Worm (Caenorhabditis elegans): ENCODE results near the gene spp-22.
A peak's percentile ranks its signal among the peaks of the same experiment; 100 is the strongest.

Gene spp-22

DNA sequence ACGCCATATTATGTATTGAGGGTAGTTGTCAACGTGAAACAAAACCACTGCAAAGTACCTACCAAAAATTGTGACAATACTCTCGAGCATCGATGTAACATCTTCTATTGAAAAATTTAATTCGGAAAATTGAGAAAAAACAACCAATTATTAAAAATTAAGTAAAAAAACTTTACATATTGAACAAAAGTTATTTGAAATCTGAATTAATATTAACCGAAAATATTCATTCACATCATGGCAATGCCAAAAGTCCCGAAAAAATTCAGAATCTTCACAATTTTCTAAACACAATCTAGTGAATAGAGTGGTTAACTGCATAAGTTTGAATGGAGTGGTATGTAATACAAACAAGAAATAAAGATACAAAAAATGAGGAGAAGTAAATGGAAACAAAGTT lies 27.1 kb downstream of the spp-22 start, which contains the start of gene F46H5.3:
TSS of gene F46H5.3 (minus strand) at position 101 of the 400 bp plus-strand sequence.
- TF ChIP-seq ama-1 (optimal IDR thresholded peaks at IDR 0.05) (no peak), ama-1 (GFP tag; optimal IDR thresholded peaks at IDR 0.05) (no peak), hsf-1 (GFP tag; IDR thresholded peaks at IDR 0.05) (no peak), C17E4.6 (GFP tag; IDR thresholded peaks at IDR 0.05) (no peak), zfh-2 (GFP tag; conservative IDR thresholded peaks at IDR 0.05) (no peak), lin-40 (tag; optimal IDR thresholded peaks at IDR 0.05) (no peak), nhr-27 (tag; optimal IDR thresholded peaks at IDR 0.05) (no peak), dpl-1 (GFP tag; optimal IDR thresholded peaks at IDR 0.05) (no peak), rec-8 (tag; optimal IDR thresholded peaks at IDR 0.05) (no peak), ztf-22 (GFP tag; optimal IDR thresholded peaks at IDR 0.05) (no peak), akir-1 (GFP tag; optimal IDR thresholded peaks at IDR 0.05) (no peak)

DNA sequence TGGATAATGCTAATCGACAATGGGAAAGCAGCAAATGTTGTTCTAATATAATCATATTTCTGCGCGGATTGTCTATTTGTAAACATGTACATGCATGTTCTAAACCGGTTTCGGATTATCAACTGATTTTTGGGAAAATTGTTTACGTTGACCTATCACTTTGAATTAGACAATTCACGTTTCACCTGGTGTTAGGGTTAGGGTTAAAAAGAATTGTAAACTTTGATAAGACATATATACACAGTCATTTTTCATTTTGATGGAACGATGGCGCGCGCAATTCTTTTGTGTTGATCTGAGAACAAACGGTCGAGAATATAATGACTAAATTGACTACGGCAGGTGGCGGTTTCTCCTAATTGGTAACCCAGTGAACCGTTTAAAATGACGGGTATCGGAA lies 30.6 kb downstream of the spp-22 start:
- TF ChIP-seq madf-10 (tag; optimal IDR thresholded peaks at IDR 0.05) (no peak), F49E8.2 (tag; optimal IDR thresholded peaks at IDR 0.05; ENCODE audit: insufficient read depth) (no peak), pbrm-1 (GFP tag; IDR thresholded peaks at IDR 0.05) (no peak), lin-40 (tag; optimal IDR thresholded peaks at IDR 0.05) (peak; percentile 15), ztf-26 (tag; optimal IDR thresholded peaks at IDR 0.05) (peak; percentile 52), bed-1 (GFP tag; IDR thresholded peaks at IDR 0.05) (no peak), egl-44 (GFP tag; IDR thresholded peaks at IDR 0.05) (no peak), nhr-80 (tag; optimal IDR thresholded peaks at IDR 0.05) (no peak), D2030.7 (GFP tag; IDR thresholded peaks at IDR 0.05) (no peak)

DNA sequence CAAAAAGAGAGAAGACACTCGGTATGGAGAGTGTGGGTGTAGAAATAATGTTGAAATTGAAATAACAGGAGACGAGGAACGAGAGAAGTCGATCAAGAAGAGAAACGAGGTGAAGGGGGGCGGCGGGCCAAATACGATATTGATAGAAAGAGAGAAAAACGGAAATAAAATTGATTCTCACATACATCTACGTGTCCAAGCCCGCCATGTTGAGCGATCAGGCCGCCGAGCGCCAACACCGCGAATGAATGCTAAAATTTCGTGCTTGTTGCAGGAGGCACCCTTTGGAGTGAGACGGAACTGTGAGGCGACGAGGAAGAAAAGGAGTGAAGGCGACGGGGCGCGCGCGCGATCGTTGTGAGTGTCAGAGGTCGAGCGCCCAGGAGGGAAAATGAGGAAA lies 31.4 kb downstream of the spp-22 start, which contains the start of gene F46H5.7:
TSS of gene F46H5.7 (minus strand) at position 106 of the 400 bp plus-strand sequence.
- no peak for TF ChIP-seq dpl-1 (GFP tag; optimal IDR thresholded peaks at IDR 0.05)
- TF ChIP-seq nhr-80 (tag; optimal IDR thresholded peaks at IDR 0.05), result peak; percentile 82
- TF ChIP-seq cebp-1 (GFP tag; IDR thresholded peaks at IDR 0.05), result no peak
- TF ChIP-seq cebp-1 (tag; optimal IDR thresholded peaks at IDR 0.05), result peak; percentile 44
- no peak for TF ChIP-seq Y67H2A.10 (GFP tag; conservative IDR thresholded peaks at IDR 0.05)
- no peak for TF ChIP-seq ztf-18 (tag; optimal IDR thresholded peaks at IDR 0.05)
- TF ChIP-seq aptf-2 (GFP tag; conservative IDR thresholded peaks at IDR 0.05), result no peak
- TF ChIP-seq B0019.2 (GFP tag; conservative IDR thresholded peaks at IDR 0.05), result 0 out of 2 replicates have a peak, but pooled peaks have one; percentile 2
- TF ChIP-seq him-1 (tag; optimal IDR thresholded peaks at IDR 0.05), result no peak
- no peak for TF ChIP-seq repo-1 (tag; optimal IDR thresholded peaks at IDR 0.05)
- no peak for TF ChIP-seq xnd-1 (tag; optimal IDR thresholded peaks at IDR 0.05)
- TF ChIP-seq F37B4.10 (GFP tag; IDR thresholded peaks at IDR 0.05), result no peak
- TF ChIP-seq egrh-3 (GFP tag; IDR thresholded peaks at IDR 0.05), result no peak; the same call in 1 of the 2 replicates
- TF ChIP-seq dox-1 (GFP tag; IDR thresholded peaks at IDR 0.05), result peak; percentile 49; the same call in 1 of the 2 replicates
- no peak for TF ChIP-seq lin-26 (GFP tag; IDR thresholded peaks at IDR 0.05)
- TF ChIP-seq zim-3 (tag; optimal IDR thresholded peaks at IDR 0.05), result no peak
- TF ChIP-seq let-607 (tag; optimal IDR thresholded peaks at IDR 0.05), result peak; percentile 25 to 31
- peak; percentile 43; the same call in 1 of the 2 replicates for TF ChIP-seq nfyb-1 (GFP tag; IDR thresholded peaks at IDR 0.05)
- TF ChIP-seq ztf-26 (tag; optimal IDR thresholded peaks at IDR 0.05), result no peak
- TF ChIP-seq fkh-3 (tag; optimal IDR thresholded peaks at IDR 0.05), result no peak
- TF ChIP-seq sea-2 (GFP tag; IDR thresholded peaks at IDR 0.05), result no peak
- no peak for TF ChIP-seq D2030.7 (GFP tag; IDR thresholded peaks at IDR 0.05)
- TF ChIP-seq zfh-2 (GFP tag; conservative IDR thresholded peaks at IDR 0.05), result peak; percentile 92

Data from whole organism, young adult.